Fruit fly (Drosophila melanogaster) whole organism, embryonic: ENCODE results near the gene Rsph1.
A peak's percentile ranks its signal among the peaks of the same experiment; 100 is the strongest.

Experiments
- Ada2b ChIP-seq: fragments of 200-800 bp; sonication (Bioruptor generic); IDR thresholded peaks from 2 replicates; pipeline ENCODE4 v1.3.6; 2022; ENCODE audit warnings: missing biosample characterization, missing genetic modification characterization
- Antp ChIP-seq: fragments of 200-800 bp; sonication (Bioruptor generic); optimal IDR thresholded peaks from 3 replicates; lab custom pipeline; 2016; ENCODE audit warnings: missing biosample characterization, missing genetic modification characterization
- CG10147 ChIP-seq: fragments of 200-800 bp; sonication (Bioruptor generic); optimal IDR thresholded peaks from 2 replicates; lab custom pipeline; 2019; ENCODE audit warnings: missing biosample characterization, mild to moderate bottlenecking, missing genetic modification characterization, moderate library complexity
- CG1024 ChIP-seq: fragments of 200-800 bp; sonication (Bioruptor generic); IDR thresholded peaks from 2 replicates; pipeline ENCODE4 v1.3.6; 2022; ENCODE audit warnings: missing biosample characterization, missing genetic modification characterization
- CG10979 ChIP-seq: fragments of 200-800 bp; sonication (Bioruptor generic); optimal IDR thresholded peaks from 2 replicates; lab custom pipeline; 2018; ENCODE audit warnings: missing biosample characterization, mild to moderate bottlenecking, missing genetic modification characterization, moderate library complexity
- CG11398 ChIP-seq: fragments of 200-800 bp; sonication (Bioruptor generic); optimal IDR thresholded peaks from 2 replicates; lab custom pipeline; 2016; ENCODE audit warnings: missing biosample characterization, missing genetic modification characterization
- CG11560 ChIP-seq: fragments of 200-800 bp; sonication (Bioruptor generic); IDR thresholded peaks from 3 replicates; pipeline ENCODE4 v1.3.6; 2022; ENCODE audit warnings: missing biosample characterization, missing genetic modification characterization
- CG1233 ChIP-seq: fragments of 200-800 bp; sonication (Bioruptor generic); optimal IDR thresholded peaks from 4 replicates; lab custom pipeline; 2018; ENCODE audit warnings: missing biosample characterization, mild to moderate bottlenecking, missing genetic modification characterization
- CG12659 ChIP-seq: fragments of 200-800 bp; sonication (Bioruptor generic); optimal IDR thresholded peaks from 3 replicates; lab custom pipeline; 2017; ENCODE audit warnings: mild to moderate bottlenecking, missing biosample characterization, missing genetic modification reagents, missing genetic modification characterization
- CG13123 ChIP-seq: fragments of 200-800 bp; sonication (Bioruptor generic); optimal IDR thresholded peaks from 2 replicates; lab custom pipeline; 2016; ENCODE audit warnings: missing biosample characterization, missing genetic modification characterization
- CG13775 ChIP-seq: fragments of 200-800 bp; sonication (Bioruptor generic); optimal IDR thresholded peaks from 3 replicates; lab custom pipeline; 2017; ENCODE audit warnings: missing biosample characterization, mild to moderate bottlenecking, missing genetic modification characterization
- CG15011 ChIP-seq: fragments of 200-800 bp; sonication (Bioruptor generic); optimal IDR thresholded peaks from 3 replicates; lab custom pipeline; 2018; ENCODE audit warnings: missing biosample characterization, mild to moderate bottlenecking, missing genetic modification characterization
- CG15601 ChIP-seq: fragments of 200-800 bp; sonication (Bioruptor generic); optimal IDR thresholded peaks from 3 replicates; lab custom pipeline; 2019; ENCODE audit warnings: missing biosample characterization, mild to moderate bottlenecking, missing genetic modification characterization, moderate library complexity
- CG16815 ChIP-seq: fragments of 200-800 bp; sonication (Bioruptor generic); optimal IDR thresholded peaks from 3 replicates; lab custom pipeline; 2017; ENCODE audit warnings: missing biosample characterization, mild to moderate bottlenecking, missing genetic modification characterization
- CG17802 ChIP-seq: fragments of 200-800 bp; sonication (Bioruptor generic); optimal IDR thresholded peaks from 2 replicates; lab custom pipeline; 2018; ENCODE audit warnings: missing biosample characterization, mild to moderate bottlenecking, missing genetic modification characterization, moderate library complexity
- CG31388 ChIP-seq: fragments of 200-800 bp; sonication (Bioruptor generic); optimal IDR thresholded peaks from 2 replicates; lab custom pipeline; 2016; ENCODE audit warnings: missing biosample characterization, missing genetic modification characterization
- CG31441 ChIP-seq: fragments of 200-800 bp; sonication (Bioruptor generic); IDR thresholded peaks from 2 replicates; pipeline ENCODE4 v1.3.6; 2022; ENCODE audit warnings: missing biosample characterization, missing genetic modification characterization
- CG3407 ChIP-seq: fragments of 200-800 bp; sonication (Bioruptor generic); optimal IDR thresholded peaks from 2 replicates; lab custom pipeline; 2018; ENCODE audit warnings: missing biosample characterization, mild to moderate bottlenecking, missing genetic modification characterization
- CG4360 ChIP-seq: fragments of 200-800 bp; sonication (Bioruptor generic); IDR thresholded peaks from 2 replicates; pipeline ENCODE4 v1.3.6; 2022; ENCODE audit warnings: missing biosample characterization, missing genetic modification characterization
- CG4424 ChIP-seq: fragments of 200-800 bp; sonication (Bioruptor generic); optimal IDR thresholded peaks from 3 replicates; lab custom pipeline; 2016; ENCODE audit warnings: missing biosample characterization, missing genetic modification characterization
- CG4854 ChIP-seq: fragments of 200-800 bp; sonication (Bioruptor generic); optimal IDR thresholded peaks from 2 replicates; lab custom pipeline; 2016; ENCODE audit warnings: missing biosample characterization, missing genetic modification characterization, inconsistent platforms
- CG5953 ChIP-seq: fragments of 200-800 bp; sonication (Bioruptor generic); IDR thresholded peaks from 2 replicates; pipeline ENCODE4 v1.3.6; 2022; ENCODE audit warnings: missing biosample characterization, missing genetic modification characterization
- CG6683 ChIP-seq: fragments of 200-800 bp; sonication (Bioruptor generic); optimal IDR thresholded peaks from 2 replicates; lab custom pipeline; 2017; ENCODE audit warnings: missing biosample characterization, mild to moderate bottlenecking, missing genetic modification characterization, missing genetic modification reagents
- Dref ChIP-seq: fragments of 200-800 bp; sonication (Bioruptor generic); IDR thresholded peaks from 2 replicates; pipeline ENCODE4 v1.3.6; 2022; ENCODE audit warnings: missing biosample characterization, missing genetic modification characterization
- ERR ChIP-seq: fragments of 200-800 bp; sonication (Bioruptor generic); optimal IDR thresholded peaks from 2 replicates; lab custom pipeline; 2016; ENCODE audit warnings: missing biosample characterization, missing genetic modification characterization
- HHEX ChIP-seq: fragments of 200-800 bp; sonication (Bioruptor generic); optimal IDR thresholded peaks from 3 replicates; lab custom pipeline; 2017; ENCODE audit warnings: missing biosample characterization, mild to moderate bottlenecking, missing genetic modification characterization, missing genetic modification reagents
- HLH3B ChIP-seq: fragments of 200-800 bp; sonication (Bioruptor generic); IDR thresholded peaks from 2 replicates; pipeline ENCODE4 v1.3.6; 2022; ENCODE audit warnings: missing biosample characterization, missing genetic modification characterization
- Lhr ChIP-seq: fragments of 200-800 bp; sonication (Bioruptor generic); optimal IDR thresholded peaks from 3 replicates; lab custom pipeline; 2017; ENCODE audit warnings: mild to moderate bottlenecking, missing biosample characterization, missing genetic modification reagents, missing genetic modification characterization
- Med ChIP-seq: fragments of 200-800 bp; sonication (Bioruptor generic); peaks from one replicate; lab custom pipeline; 2016; ENCODE audit warnings: missing biosample characterization, missing genetic modification characterization, mild to moderate bottlenecking, inconsistent platforms, moderate library complexity
- Meics ChIP-seq: fragments of 200-800 bp; sonication (Bioruptor generic); optimal IDR thresholded peaks from 2 replicates; lab custom pipeline; 2017; ENCODE audit warnings: missing biosample characterization, mild to moderate bottlenecking, missing genetic modification characterization
- Neu2 ChIP-seq: fragments of 200-800 bp; sonication (Bioruptor generic); optimal IDR thresholded peaks from 3 replicates; lab custom pipeline; 2016; ENCODE audit warnings: missing biosample characterization, missing genetic modification characterization, borderline replicate concordance
- Nf-YA ChIP-seq: fragments of 200-800 bp; sonication (Bioruptor generic); IDR thresholded peaks from 2 replicates; pipeline ENCODE4 v1.3.6; 2022; ENCODE audit warnings: missing biosample characterization, missing genetic modification characterization
- Sox100B ChIP-seq: fragments of 200-800 bp; sonication (Bioruptor generic); optimal IDR thresholded peaks from 3 replicates; lab custom pipeline; 2018; ENCODE audit warnings: missing biosample characterization, mild to moderate bottlenecking, missing genetic modification characterization
- az2 ChIP-seq: fragments of 200-800 bp; sonication (Bioruptor generic); optimal IDR thresholded peaks from 3 replicates; lab custom pipeline; 2016; ENCODE audit warnings: missing biosample characterization, missing genetic modification characterization
- bsh ChIP-seq, 2 experiments: fragments of 200-800 bp; sonication (Bioruptor generic); optimal IDR thresholded peaks; 2 replicates each; lab custom pipeline; 2017 to 2018; ENCODE audit warnings: mild to moderate bottlenecking in 2 of 2, missing biosample characterization in 2 of 2, missing genetic modification characterization in 2 of 2, moderate library complexity in 1 of 2
- danr ChIP-seq: fragments of 200-800 bp; sonication (Bioruptor generic); IDR thresholded peaks from 2 replicates; pipeline ENCODE4 v1.3.6; 2022; ENCODE audit warnings: missing biosample characterization, missing genetic modification characterization
- dimm ChIP-seq: fragments of 200-800 bp; sonication (Bioruptor generic); IDR thresholded peaks from 2 replicates; pipeline ENCODE4 v1.3.6; 2022; ENCODE audit warnings: missing biosample characterization, missing genetic modification characterization
- dmrt99B ChIP-seq: fragments of 200-800 bp; sonication (Bioruptor generic); optimal IDR thresholded peaks from 2 replicates; lab custom pipeline; 2018; ENCODE audit warnings: missing biosample characterization, mild to moderate bottlenecking, missing genetic modification characterization, moderate library complexity
- fd3F ChIP-seq: fragments of 200-800 bp; sonication (Bioruptor generic); optimal IDR thresholded peaks from 2 replicates; lab custom pipeline; 2018; ENCODE audit warnings: missing biosample characterization, mild to moderate bottlenecking, missing genetic modification characterization, moderate library complexity
- hb ChIP-seq: fragments of 200-800 bp; sonication (Bioruptor generic); IDR thresholded peaks from 3 replicates; pipeline ENCODE4 v1.3.6; 2022; ENCODE audit warnings: missing biosample characterization, missing genetic modification characterization; ENCODE audit not compliant: partially characterized antibody
- jigr1 ChIP-seq: fragments of 200-800 bp; sonication (Bioruptor generic); IDR thresholded peaks from 3 replicates; pipeline ENCODE4 v1.3.6; 2022; ENCODE audit warnings: missing biosample characterization, missing genetic modification characterization
- lov ChIP-seq, 2 experiments: fragments of 200-800 bp in 1 of 2; fragments of >200 bp in 1 of 2; sonication (Bioruptor generic) in 1 of 2; IDR thresholded peaks in 1 of 2; optimal IDR thresholded peaks in 1 of 2; 2 replicates in 1 of 2; 3 replicates in 1 of 2; pipeline versions ENCODE4 v1.3.6 to Lab custom; 2017 to 2022; ENCODE audit warnings: missing biosample characterization in 1 of 2, missing genetic modification characterization in 1 of 2
- nom ChIP-seq: fragments of 200-800 bp; sonication (Bioruptor generic); optimal IDR thresholded peaks from 2 replicates; lab custom pipeline; 2017; ENCODE audit warnings: missing biosample characterization, missing genetic modification characterization, mild to moderate bottlenecking, moderate library complexity, missing genetic modification reagents
- otp ChIP-seq: fragments of 200-800 bp; sonication (Bioruptor generic); IDR thresholded peaks from 3 replicates; pipeline ENCODE4, ENCODE4 v1.3.6; 2022; ENCODE audit warnings: missing biosample characterization, missing genetic modification characterization
- ro ChIP-seq: fragments of 200-800 bp; sonication (Bioruptor generic); IDR thresholded peaks from 2 replicates; pipeline ENCODE4 v1.3.6; 2022; ENCODE audit warnings: missing biosample characterization, missing genetic modification characterization
- row ChIP-seq: fragments of 200-800 bp; sonication (Bioruptor generic); IDR thresholded peaks from 3 replicates; pipeline ENCODE4 v1.3.6; 2022; ENCODE audit warnings: missing biosample characterization, missing genetic modification characterization
- sens-2 ChIP-seq: fragments of 200-800 bp; sonication (Bioruptor generic); IDR thresholded peaks from 2 replicates; pipeline ENCODE4 v1.3.6; 2022; ENCODE audit warnings: missing biosample characterization, missing genetic modification characterization
- sima ChIP-seq: fragments of 200-800 bp; sonication (Bioruptor generic); optimal IDR thresholded peaks from 2 replicates; lab custom pipeline; 2016; ENCODE audit warnings: missing biosample characterization, missing genetic modification characterization
- slbo ChIP-seq: fragments of 200-800 bp; sonication (Bioruptor generic); IDR thresholded peaks from 2 replicates; pipeline ENCODE4 v1.3.6; 2022; ENCODE audit warnings: missing biosample characterization, missing genetic modification characterization
- zen2 ChIP-seq: fragments of 200-800 bp; sonication (Bioruptor generic); IDR thresholded peaks from 3 replicates; pipeline ENCODE4 v1.3.6; 2022; ENCODE audit warnings: missing biosample characterization, missing genetic modification characterization; ENCODE audit not compliant: partially characterized antibody

Rsph1 gene

dm6 chr2L:13203437-13204137 is 20.3 kb downstream of the Rsph1 start, which contains the start of gene Pect (continued):
- no peak for TF ChIP-seq HHEX
- TF ChIP-seq CG13123 (GFP tag; lab: Kevin White, UChicago): no peak
- no peak for TF ChIP-seq CG5953 (GFP tag; lab: Robert Waterston, UW)
- no peak for TF ChIP-seq lov (optimal IDR thresholded peaks at IDR 0.05; lab: Kevin White, UChicago)
- TF ChIP-seq lov (GFP tag; IDR thresholded peaks at IDR 0.05; lab: Robert Waterston, UW): peak; percentile 29; the same call in 1 of the 3 replicates
- TF ChIP-seq ERR (GFP tag; lab: Kevin White, UChicago): peak; percentile 7
- no peak for TF ChIP-seq az2 (GFP tag; lab: Kevin White, UChicago)
- no peak for TF ChIP-seq Nf-YA
- no peak for TF ChIP-seq CG17802
- no peak for TF ChIP-seq hb (GFP tag; lab: Robert Waterston, UW)
- peak in 1 of 2 experiments; percentile 42 for TF ChIP-seq bsh (GFP tag; optimal IDR thresholded peaks at IDR 0.05; lab: Kevin White, UChicago)
- TF ChIP-seq Lhr (GFP tag; lab: Kevin White, UChicago): peak; percentile 60
- TF ChIP-seq jigr1 (GFP tag; lab: Robert Waterston, UW): no peak
- no peak for TF ChIP-seq nom (GFP tag; lab: Kevin White, UChicago)
- peak; percentile 81 for TF ChIP-seq row (GFP tag; lab: Robert Waterston, UW)
- TF ChIP-seq CG10979 (tag; lab: Kevin White, UChicago): no peak
- TF ChIP-seq Ada2b (GFP tag; lab: Robert Waterston, UW): no peak
- no peak for TF ChIP-seq sens-2 (GFP tag; lab: Robert Waterston, UW)
- TF ChIP-seq CG16815 (GFP tag; lab: Kevin White, UChicago): no peak
- TF ChIP-seq CG3407: no peak
- no peak for TF ChIP-seq CG31388 (GFP tag; lab: Kevin White, UChicago)
- no peak; the same call in 1 of the 2 replicates for TF ChIP-seq HLH3B (GFP tag; lab: Robert Waterston, UW)
- TF ChIP-seq CG1024 (GFP tag; lab: Robert Waterston, UW): no peak
- TF ChIP-seq CG4424 (GFP tag; lab: Kevin White, UChicago): no peak
- TF ChIP-seq CG11398 (GFP tag; lab: Kevin White, UChicago): no peak
- TF ChIP-seq otp (GFP tag; lab: Robert Waterston, UW): no peak
- no peak for TF ChIP-seq dmrt99B (tag; lab: Kevin White, UChicago)
- no peak for TF ChIP-seq Neu2 (GFP tag; lab: Kevin White, UChicago)
- TF ChIP-seq Med (GFP tag; lab: Kevin White, UChicago): peak; percentile 79
- TF ChIP-seq zen2 (GFP tag; lab: Robert Waterston, UW): no peak
- TF ChIP-seq CG1233: no peak
- no peak for TF ChIP-seq CG15011 (GFP tag; lab: Kevin White, UChicago)
- peak; percentile 11 for TF ChIP-seq CG12659 (GFP tag; lab: Kevin White, UChicago)
- TF ChIP-seq sima (GFP tag; lab: Kevin White, UChicago): no peak
- no peak for TF ChIP-seq CG6683
- no peak for TF ChIP-seq CG10147 (GFP tag; lab: Kevin White, UChicago)
- no peak for TF ChIP-seq fd3F (GFP tag; lab: Kevin White, UChicago)
- no peak for TF ChIP-seq CG4854 (GFP tag; lab: Kevin White, UChicago)
- peak; percentile 52 for TF ChIP-seq CG13775 (GFP tag; lab: Kevin White, UChicago)
- TF ChIP-seq dimm (GFP tag; lab: Robert Waterston, UW): no peak
- no peak for TF ChIP-seq CG11560
- TF ChIP-seq slbo (GFP tag; lab: Robert Waterston, UW): peak; percentile 73
- TF ChIP-seq danr (GFP tag; lab: Robert Waterston, UW): no peak
- TF ChIP-seq ro (GFP tag; lab: Robert Waterston, UW): no peak
- TF ChIP-seq Dref: peak; percentile 50
- TF ChIP-seq Meics (GFP tag; lab: Kevin White, UChicago): no peak
- TF ChIP-seq CG15601 (tag; lab: Kevin White, UChicago): no peak
- TF ChIP-seq CG4360: no peak
- TF ChIP-seq CG31441 (GFP tag; lab: Robert Waterston, UW): no peak
- peak; percentile 24 for TF ChIP-seq Antp (GFP tag; lab: Kevin White, UChicago)
- no peak for TF ChIP-seq Sox100B (GFP tag; lab: Kevin White, UChicago)
